Worm (Caenorhabditis elegans): ENCODE data around the gene T07A5.7.
"Not testable (repeated sequence)": the region's sequence is repeated elsewhere in the genome, so short reads cannot be mapped to it uniquely, and the experiment has no call there.

The T07A5.7 gene

DNA sequence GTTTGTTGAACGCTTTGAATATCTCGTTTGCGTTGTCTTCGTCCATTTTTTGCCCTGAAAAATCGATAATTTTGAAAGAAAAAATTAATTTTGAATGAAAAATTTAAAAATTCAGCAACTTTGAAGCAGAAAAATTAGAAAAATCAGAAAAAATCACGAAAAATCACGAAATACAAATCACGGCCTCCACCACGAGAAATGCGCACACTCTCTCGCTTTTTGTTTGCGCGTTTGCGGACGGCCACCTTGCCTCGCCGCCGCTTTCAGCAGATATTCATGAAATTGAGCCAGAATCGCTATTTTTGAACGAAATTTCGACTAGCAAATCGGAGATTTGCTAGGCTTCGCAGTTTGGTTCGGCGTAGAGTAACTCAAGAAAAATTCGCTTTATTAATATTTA lies 44.1 kb downstream of the T07A5.7 start, which contains the start of gene inpp-4B:
Gene inpp-4B, minus strand, starts transcription at position 54 of the 400 bp plus-strand sequence.
- TF ChIP-seq sem-4 (tag; optimal IDR thresholded peaks at IDR 0.05); mdl-1 (tag; optimal IDR thresholded peaks at IDR 0.05); ztf-1 (GFP tag; conservative IDR thresholded peaks at IDR 0.05): not testable (repeated sequence)

ce11 chrIII:10261682-10262081 lies 49.2 kb downstream of the T07A5.7 start, which contains the start of gene bbs-5:
bbs-5 (minus strand) TSS chrIII:10261782.
- TF ChIP-seq zag-1 (tag; optimal IDR thresholded peaks at IDR 0.05) (no peak), ceh-16 (tag; optimal IDR thresholded peaks at IDR 0.05) (no peak), blmp-1 (tag; optimal IDR thresholded peaks at IDR 0.05; ENCODE audit: insufficient read depth) (no peak), unc-62 (GFP tag; optimal IDR thresholded peaks at IDR 0.05) (no peak), C34F6.9 (tag; optimal IDR thresholded peaks at IDR 0.05) (no peak), nhr-6 (tag; optimal IDR thresholded peaks at IDR 0.05) (no peak), sem-4 (tag; optimal IDR thresholded peaks at IDR 0.05) (no peak), nhr-25 (tag; optimal IDR thresholded peaks at IDR 0.05) (no peak), R02D3.7 (tag; optimal IDR thresholded peaks at IDR 0.05) (no peak), nhr-77 (tag; optimal IDR thresholded peaks at IDR 0.05) (no peak), mbf-1 (tag; optimal IDR thresholded peaks at IDR 0.05) (no peak), lin-13 (GFP tag; optimal IDR thresholded peaks at IDR 0.05) (no peak)

ce11 chrIII:10261256-10261655 lies 49.7 kb downstream of the T07A5.7 start:
- no peak for TF ChIP-seq zag-1 (tag; optimal IDR thresholded peaks at IDR 0.05)

- TF ChIP-seq mab-5 (tag; optimal IDR thresholded peaks at IDR 0.05), result no peak
These were observed 52.3 kb downstream of the T07A5.7 start, which contains the start of gene rip-1 for ce11 chrIII:10258641-10259040. rip-1 (minus strand) TSS chrIII:10258741.

All from whole organism, L2 larva.